Worm (Caenorhabditis elegans) whole organism, L4 larva: ENCODE data around the gene ZK757.1.
A peak's percentile ranks its signal among the peaks of the same experiment; 100 is the strongest.

Experiments
- D1046.2 ChIP-seq: fragments of 200-800 bp; sonication (Bioruptor generic); IDR thresholded peaks from 2 replicates; pipeline ENCODE4 v1.3.6; 2022; ENCODE audit warnings: missing genetic modification characterization, missing compliant biosample characterization
- F37D6.2 ChIP-seq: sonication (generic microtip); optimal IDR thresholded peaks from 2 replicates; lab custom pipeline; 2016; ENCODE audit warnings: mild to moderate bottlenecking, missing genetic modification characterization, missing compliant biosample characterization
- R02D3.7 ChIP-seq: fragments of 150-350 bp; sonication (generic microtip); optimal IDR thresholded peaks from 3 replicates; lab custom pipeline; 2014; ENCODE audit warnings: missing biosample characterization, missing genetic modification characterization
- T20F7.1 ChIP-seq: fragments of 200-800 bp; sonication (Bioruptor generic); optimal IDR thresholded peaks from 2 replicates; lab custom pipeline; 2018; ENCODE audit warnings: mild to moderate bottlenecking, missing genetic modification characterization, missing compliant biosample characterization
- Y5F2A.4 ChIP-seq: fragments of 200-800 bp; sonication (Bioruptor generic); optimal IDR thresholded peaks from 2 replicates; lab custom pipeline; 2018; ENCODE audit warnings: mild to moderate bottlenecking, missing genetic modification characterization, missing compliant biosample characterization
- ZK337.2 ChIP-seq: fragments of 200-800 bp; sonication (Bioruptor generic); IDR thresholded peaks from 2 replicates; pipeline ENCODE4 v1.3.6; 2022; ENCODE audit warnings: missing genetic modification reagents, missing genetic modification characterization, missing compliant biosample characterization
- ama-1 ChIP-seq: fragments of 150-350 bp; optimal IDR thresholded peaks from 2 replicates; lab custom pipeline; 2014; ENCODE audit warnings: inconsistent platforms, mixed read lengths
- arid-1 ChIP-seq: fragments of 200-800 bp; sonication (Bioruptor generic); conservative IDR thresholded peaks from 2 replicates; pipeline ENCODE4 v1.3.6; 2022; ENCODE audit warnings: missing genetic modification reagents, missing genetic modification characterization, missing compliant biosample characterization
- attf-4 ChIP-seq: sonication (generic microtip); optimal IDR thresholded peaks from 3 replicates; lab custom pipeline; 2017; ENCODE audit warnings: missing biosample characterization, missing genetic modification characterization
- ceh-20 ChIP-seq: fragments of 200-800 bp; sonication (Bioruptor generic); IDR thresholded peaks from 2 replicates; pipeline ENCODE4 v1.3.6; 2022; ENCODE audit warnings: missing genetic modification reagents, missing genetic modification characterization, missing compliant biosample characterization
- ceh-32 ChIP-seq: sonication (generic microtip); optimal IDR thresholded peaks from 2 replicates; lab custom pipeline; 2016; ENCODE audit warnings: mild to moderate bottlenecking, missing genetic modification characterization, missing compliant biosample characterization; ENCODE audit not compliant: poor library complexity
- ceh-44 ChIP-seq: fragments of 200-800 bp; sonication (Bioruptor generic); IDR thresholded peaks from 2 replicates; pipeline ENCODE4 v1.3.6; 2022; ENCODE audit warnings: missing genetic modification reagents, missing genetic modification characterization, missing compliant biosample characterization
- ceh-62 ChIP-seq: sonication (generic microtip); optimal IDR thresholded peaks from 2 replicates; lab custom pipeline; 2017; ENCODE audit warnings: missing biosample characterization, missing genetic modification characterization
- ceh-82 ChIP-seq: sonication (generic microtip); optimal IDR thresholded peaks from 2 replicates; lab custom pipeline; 2017; ENCODE audit warnings: missing biosample characterization, missing genetic modification characterization
- ces-1 ChIP-seq: fragments of 150-350 bp; sonication (generic microtip); optimal IDR thresholded peaks from 4 replicates; lab custom pipeline; 2014; ENCODE audit warnings: missing biosample characterization, missing genetic modification reagents, missing genetic modification characterization
- cey-2 ChIP-seq: sonication (generic microtip); optimal IDR thresholded peaks from 3 replicates; lab custom pipeline; 2017; ENCODE audit warnings: missing genetic modification characterization, mild to moderate bottlenecking, missing compliant biosample characterization, antibody characterized with exemption, borderline replicate concordance; ENCODE audit not compliant: insufficient read depth
- ctbp-1 ChIP-seq: fragments of 200-800 bp; sonication (Bioruptor generic); IDR thresholded peaks from 2 replicates; pipeline ENCODE4 v1.3.6; 2022; ENCODE audit warnings: missing genetic modification reagents, missing genetic modification characterization, missing compliant biosample characterization
- daf-8 ChIP-seq: fragments of 200-800 bp; sonication (Bioruptor generic); IDR thresholded peaks from 2 replicates; pipeline ENCODE4 v1.3.6; 2022; ENCODE audit warnings: missing genetic modification characterization, missing compliant biosample characterization
- dmd-6 ChIP-seq: fragments of 200-800 bp; sonication (Bioruptor generic); IDR thresholded peaks from 2 replicates; pipeline ENCODE4 v1.3.6; 2022; ENCODE audit warnings: missing genetic modification reagents, missing genetic modification characterization, missing compliant biosample characterization
- dpl-1 ChIP-seq: fragments of 150-350 bp; optimal IDR thresholded peaks from 2 replicates; lab custom pipeline; 2014; ENCODE audit warnings: missing biosample characterization, missing genetic modification reagents, missing genetic modification characterization
- egl-27 ChIP-seq: sonication (generic microtip); optimal IDR thresholded peaks from 3 replicates; lab custom pipeline; 2017; ENCODE audit warnings: missing biosample characterization, missing genetic modification reagents, missing genetic modification characterization
- gei-8 ChIP-seq: fragments of 200-800 bp; sonication (Bioruptor generic); optimal IDR thresholded peaks from 2 replicates; lab custom pipeline; 2018; ENCODE audit warnings: mild to moderate bottlenecking, missing genetic modification characterization, missing compliant biosample characterization
- jun-1 ChIP-seq: fragments of 150-350 bp; optimal IDR thresholded peaks from 2 replicates; lab custom pipeline; 2014; ENCODE audit warnings: missing biosample characterization, missing genetic modification reagents, missing genetic modification characterization
- lim-7 ChIP-seq: fragments of 200-800 bp; sonication (Bioruptor generic); IDR thresholded peaks from 2 replicates; pipeline ENCODE4 v1.3.6; 2022; ENCODE audit warnings: missing genetic modification characterization, missing compliant biosample characterization
- lin-13 ChIP-seq: fragments of 150-350 bp; optimal IDR thresholded peaks from 2 replicates; lab custom pipeline; 2014; ENCODE audit warnings: missing biosample characterization, missing genetic modification reagents, missing genetic modification characterization
- lin-29 ChIP-seq: fragments of 200-800 bp; sonication (Bioruptor generic); IDR thresholded peaks from 2 replicates; pipeline ENCODE4 v1.3.6; 2022; ENCODE audit warnings: missing genetic modification reagents, missing genetic modification characterization, missing compliant biosample characterization
- lin-39 ChIP-seq: fragments of 150-350 bp; optimal IDR thresholded peaks from 2 replicates; lab custom pipeline; 2014; ENCODE audit warnings: missing biosample characterization, missing genetic modification reagents, missing genetic modification characterization
- lir-3 ChIP-seq: sonication (generic microtip); optimal IDR thresholded peaks from 2 replicates; lab custom pipeline; 2016; ENCODE audit warnings: mild to moderate bottlenecking, missing genetic modification characterization, missing compliant biosample characterization
- madf-9 ChIP-seq: fragments of 200-800 bp; sonication (Bioruptor generic); conservative IDR thresholded peaks from 2 replicates; pipeline ENCODE4 v1.3.6; 2022; ENCODE audit warnings: missing genetic modification reagents, missing genetic modification characterization, missing compliant biosample characterization
- mdl-1 ChIP-seq, 2 experiments: fragments of 150-350 bp in 1 of 2; sonication (generic microtip) in 1 of 2; optimal IDR thresholded peaks; 2 replicates each; lab custom pipeline; 2014 to 2017; ENCODE audit warnings: missing biosample characterization in 2 of 2, missing genetic modification characterization in 2 of 2
- mxl-2 ChIP-seq: fragments of 200-800 bp; sonication (Bioruptor generic); conservative IDR thresholded peaks from 2 replicates; pipeline ENCODE4 v1.3.6; 2022; ENCODE audit warnings: missing genetic modification reagents, missing genetic modification characterization, missing compliant biosample characterization
- mxl-3 ChIP-seq: fragments of 200-800 bp; sonication (Bioruptor generic); optimal IDR thresholded peaks from 2 replicates; lab custom pipeline; 2018; ENCODE audit warnings: mild to moderate bottlenecking, missing genetic modification characterization, missing compliant biosample characterization
- nhr-102 ChIP-seq: sonication (generic microtip); optimal IDR thresholded peaks from 2 replicates; lab custom pipeline; 2016; ENCODE audit warnings: mild to moderate bottlenecking, missing genetic modification characterization, moderate library complexity, missing compliant biosample characterization
- nhr-237 ChIP-seq: sonication (generic microtip); optimal IDR thresholded peaks from 2 replicates; lab custom pipeline; 2017; ENCODE audit warnings: missing biosample characterization, missing genetic modification characterization
- nhr-25 ChIP-seq: sonication (generic microtip); optimal IDR thresholded peaks from 2 replicates; lab custom pipeline; 2017; ENCODE audit warnings: missing genetic modification characterization, mild to moderate bottlenecking, missing compliant biosample characterization, antibody characterized with exemption, moderate library complexity, borderline replicate concordance; ENCODE audit not compliant: insufficient read depth
- nhr-41 ChIP-seq: fragments of 200-800 bp; sonication (Bioruptor generic); IDR thresholded peaks from 2 replicates; pipeline ENCODE4 v1.3.6; 2022; ENCODE audit warnings: missing genetic modification reagents, missing genetic modification characterization, missing compliant biosample characterization
- nhr-42 ChIP-seq: fragments of 200-800 bp; sonication (Bioruptor generic); IDR thresholded peaks from 2 replicates; pipeline ENCODE4 v1.3.6; 2022; ENCODE audit warnings: missing genetic modification characterization, missing compliant biosample characterization
- nhr-6 ChIP-seq: fragments of 150-350 bp; optimal IDR thresholded peaks from 2 replicates; lab custom pipeline; 2014; ENCODE audit warnings: missing biosample characterization, missing genetic modification characterization
- nhr-76 ChIP-seq: fragments of 150-350 bp; optimal IDR thresholded peaks from 2 replicates; lab custom pipeline; 2014; ENCODE audit warnings: missing biosample characterization, missing genetic modification characterization
- nhr-77 ChIP-seq: fragments of 150-350 bp; optimal IDR thresholded peaks from 2 replicates; lab custom pipeline; 2014; ENCODE audit warnings: missing biosample characterization, missing genetic modification characterization
- php-3 ChIP-seq: fragments of 200-800 bp; sonication (Bioruptor generic); IDR thresholded peaks from 2 replicates; pipeline ENCODE4 v1.3.6; 2022; ENCODE audit warnings: missing genetic modification reagents, missing genetic modification characterization, missing compliant biosample characterization
- pqm-1 ChIP-seq: sonication (generic microtip); optimal IDR thresholded peaks from 2 replicates; lab custom pipeline; 2017; ENCODE audit warnings: missing biosample characterization, missing genetic modification characterization
- rbr-2 ChIP-seq: sonication (generic microtip); optimal IDR thresholded peaks from 2 replicates; lab custom pipeline; 2016; ENCODE audit warnings: missing genotype, missing genetic modification characterization, missing compliant biosample characterization
- sdz-12 ChIP-seq: fragments of 200-800 bp; sonication (Bioruptor generic); optimal IDR thresholded peaks from 2 replicates; lab custom pipeline; 2018; ENCODE audit warnings: mild to moderate bottlenecking, missing genetic modification characterization, missing compliant biosample characterization
- set-16 ChIP-seq: fragments of 200-800 bp; sonication (Bioruptor generic); IDR thresholded peaks from 2 replicates; pipeline ENCODE4 v1.3.6; 2022; ENCODE audit warnings: missing genetic modification reagents, missing genetic modification characterization, missing compliant biosample characterization
- snpc-1.2 ChIP-seq: fragments of 200-800 bp; sonication (Bioruptor generic); IDR thresholded peaks from 2 replicates; pipeline ENCODE4 v1.3.6; 2022; ENCODE audit warnings: missing genetic modification reagents, missing genetic modification characterization, missing compliant biosample characterization
- spr-3 ChIP-seq: fragments of 200-800 bp; sonication (Bioruptor generic); optimal IDR thresholded peaks from 2 replicates; lab custom pipeline; 2018; ENCODE audit warnings: mild to moderate bottlenecking, missing genetic modification characterization, missing compliant biosample characterization
- tag-97 ChIP-seq: fragments of 200-800 bp; sonication (Bioruptor generic); IDR thresholded peaks from 2 replicates; pipeline ENCODE4 v1.3.6; 2022; ENCODE audit warnings: missing genetic modification characterization, missing compliant biosample characterization
- tra-1 ChIP-seq: fragments of 200-800 bp; sonication (Bioruptor generic); IDR thresholded peaks from 2 replicates; pipeline ENCODE4 v1.3.6; 2022; ENCODE audit warnings: missing genetic modification reagents, missing genetic modification characterization, missing compliant biosample characterization
- unc-130 ChIP-seq: sonication (generic microtip); optimal IDR thresholded peaks from 2 replicates; lab custom pipeline; 2016; ENCODE audit warnings: missing genetic modification reagents, missing genetic modification characterization, missing compliant biosample characterization
- zag-1 ChIP-seq: fragments of 150-350 bp; optimal IDR thresholded peaks from 2 replicates; lab custom pipeline; 2014; ENCODE audit warnings: missing biosample characterization, missing genetic modification characterization
- zip-2 ChIP-seq: fragments of 150-350 bp; optimal IDR thresholded peaks from 2 replicates; lab custom pipeline; 2014; ENCODE audit warnings: missing biosample characterization, missing genetic modification characterization

The ZK757.1 gene

DNA sequence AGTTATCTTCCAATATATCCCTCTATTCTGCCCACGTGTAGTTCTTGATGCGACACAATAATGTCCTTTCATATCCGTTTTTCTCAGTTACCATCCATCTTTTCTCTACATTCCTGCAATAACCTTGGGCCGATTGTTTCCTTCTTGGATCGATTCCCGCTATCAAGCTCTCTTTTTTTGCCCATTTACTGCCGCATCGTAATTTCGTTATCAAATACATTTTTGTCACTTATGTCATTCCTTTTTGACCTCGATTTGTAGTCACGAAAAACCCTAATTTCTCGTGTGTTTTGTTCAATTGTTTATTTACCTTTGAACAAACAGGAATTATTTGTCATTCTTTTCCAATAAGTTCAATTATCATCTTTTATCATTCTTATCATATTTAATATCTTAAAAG lies 21.0 kb downstream of the ZK757.1 start (continued):
- TF ChIP-seq ZK337.2 (GFP tag; lab: Robert Waterston, UW): no peak
- no peak for TF ChIP-seq lin-29 (GFP tag; lab: Robert Waterston, UW)
- no peak for TF ChIP-seq lin-39 (tag; lab: Kevin White, UChicago)
- peak; percentile 45 for TF ChIP-seq pqm-1 (tag; lab: Kevin White, UChicago)
- no peak for TF ChIP-seq unc-130 (GFP tag; lab: Kevin White, UChicago)
- TF ChIP-seq ceh-32 (tag; lab: Kevin White, UChicago): no peak
- no peak for TF ChIP-seq ces-1
- no peak for TF ChIP-seq lin-13
- no peak for TF ChIP-seq snpc-1.2 (GFP tag; lab: Robert Waterston, UW)
- no peak for TF ChIP-seq D1046.2 (GFP tag; lab: Robert Waterston, UW)
- no peak for TF ChIP-seq R02D3.7 (tag; lab: Kevin White, UChicago)
- TF ChIP-seq ceh-44 (GFP tag; lab: Robert Waterston, UW): no peak
- no peak for TF ChIP-seq nhr-41
- no peak for TF ChIP-seq ctbp-1 (GFP tag; lab: Robert Waterston, UW)
- TF ChIP-seq spr-3 (GFP tag; lab: Kevin White, UChicago): no peak
- no peak for TF ChIP-seq T20F7.1 (GFP tag; lab: Kevin White, UChicago)
- peak; percentile 63 for TF ChIP-seq dmd-6 (GFP tag; lab: Robert Waterston, UW)
- TF ChIP-seq nhr-6 (tag; lab: Kevin White, UChicago): no peak
- TF ChIP-seq php-3 (GFP tag; lab: Robert Waterston, UW): peak; percentile 65
- TF ChIP-seq lir-3: no peak
- TF ChIP-seq nhr-237 (tag; lab: Kevin White, UChicago): no peak
- no peak for TF ChIP-seq madf-9 (GFP tag; lab: Robert Waterston, UW)
- no peak for TF ChIP-seq mxl-2 (GFP tag; lab: Robert Waterston, UW)
- no peak for TF ChIP-seq gei-8 (GFP tag; lab: Kevin White, UChicago)
- no peak for TF ChIP-seq tag-97 (GFP tag; lab: Robert Waterston, UW)
- TF ChIP-seq mxl-3: peak; percentile 47
- TF ChIP-seq egl-27 (tag; lab: Kevin White, UChicago): no peak
- TF ChIP-seq tra-1 (GFP tag; lab: Robert Waterston, UW): 0 out of 2 replicates have a peak, but pooled peaks have one; percentile 43
- TF ChIP-seq ceh-62 (tag; lab: Kevin White, UChicago): no peak
- TF ChIP-seq nhr-77 (tag; lab: Kevin White, UChicago): peak; percentile 33
- TF ChIP-seq nhr-76 (tag; lab: Kevin White, UChicago): no peak
- TF ChIP-seq zag-1 (tag; lab: Kevin White, UChicago): no peak
- no peak for TF ChIP-seq set-16
- TF ChIP-seq nhr-102 (tag; lab: Kevin White, UChicago): peak; percentile 10
- no peak for TF ChIP-seq dpl-1
- no peak for TF ChIP-seq daf-8 (GFP tag; lab: Robert Waterston, UW)
- TF ChIP-seq arid-1: no peak
- no peak for TF ChIP-seq sdz-12 (GFP tag; lab: Kevin White, UChicago)
- no peak for TF ChIP-seq Y5F2A.4 (GFP tag; lab: Kevin White, UChicago)
- no peak for TF ChIP-seq ceh-82 (tag; lab: Kevin White, UChicago)
- no peak for TF ChIP-seq lim-7 (GFP tag; lab: Robert Waterston, UW)
- TF ChIP-seq ama-1 (lab: Kevin White, UChicago): no peak
- TF ChIP-seq mdl-1 (tag; optimal IDR thresholded peaks at IDR 0.05; lab: Kevin White, UChicago): peak in 1 of 2 experiments; percentile 54
- no peak for TF ChIP-seq nhr-25
- no peak for TF ChIP-seq rbr-2 (tag; lab: Kevin White, UChicago)
- no peak for TF ChIP-seq jun-1 (tag; lab: Kevin White, UChicago)
- no peak for TF ChIP-seq F37D6.2 (tag; lab: Kevin White, UChicago)
- TF ChIP-seq ceh-20: no peak
- no peak for TF ChIP-seq zip-2 (tag; lab: Kevin White, UChicago)
- TF ChIP-seq nhr-42 (GFP tag; lab: Robert Waterston, UW): no peak
- TF ChIP-seq attf-4 (tag; lab: Kevin White, UChicago): no peak
- no peak for TF ChIP-seq cey-2
